Fruit fly (Drosophila melanogaster) whole organism, wandering third instar larva: ENCODE measurements around the gene Atg18a.

Experiments
- OdsH ChIP-seq: fragments of 200-800 bp; sonication (Bioruptor generic); optimal IDR thresholded peaks from 2 replicates; lab custom pipeline; 2016; ENCODE audit warnings: missing biosample characterization, mild to moderate bottlenecking, missing genetic modification characterization
- h ChIP-seq: fragments of 200-800 bp; sonication (Bioruptor generic); optimal IDR thresholded peaks from 3 replicates; lab custom pipeline; 2016; ENCODE audit warnings: missing biosample characterization, mild to moderate bottlenecking, missing genetic modification characterization

dm6 chr3L:8150284-8150683 is 36.4 kb upstream of the Atg18a start:
- TF ChIP-seq h (GFP tag; lab: Kevin White, UChicago) = no peak
- no peak for TF ChIP-seq OdsH (GFP tag; lab: Kevin White, UChicago)
